Worm (Caenorhabditis elegans) whole organism, L3 larva: ENCODE results near the gene C50C3.12.

Experiments
- ceh-9 ChIP-seq: sonication (generic microtip); optimal IDR thresholded peaks from 2 replicates; lab custom pipeline; 2018; ENCODE audit warnings: missing biosample characterization, missing genetic modification characterization
- fkh-10 ChIP-seq: sonication (generic microtip); optimal IDR thresholded peaks from 2 replicates; lab custom pipeline; 2017; ENCODE audit warnings: missing biosample characterization, missing genetic modification reagents, missing genetic modification characterization
- lin-39 ChIP-seq: fragments of 150-350 bp; optimal IDR thresholded peaks from 2 replicates; lab custom pipeline; 2018; ENCODE audit warnings: missing biosample characterization, missing genetic modification reagents, missing genetic modification characterization
- nhr-12 ChIP-seq: fragments of 150-350 bp; optimal IDR thresholded peaks from 2 replicates; lab custom pipeline; 2014; ENCODE audit warnings: missing biosample characterization, missing genetic modification characterization
- nhr-23 ChIP-seq: fragments of 150-350 bp; optimal IDR thresholded peaks from 2 replicates; lab custom pipeline; 2014; ENCODE audit warnings: missing biosample characterization, missing genetic modification reagents, missing genetic modification characterization
- pha-4 ChIP-seq: fragments of 150-350 bp; optimal IDR thresholded peaks from 2 replicates; lab custom pipeline; 2014; ENCODE audit warnings: missing biosample characterization, missing genetic modification reagents, missing genetic modification characterization
- sea-2 ChIP-seq: fragments of 150-350 bp; sonication (generic microtip); optimal IDR thresholded peaks from 4 replicates; lab custom pipeline; 2014; ENCODE audit warnings: missing biosample characterization, missing genetic modification reagents, missing genetic modification characterization
- skn-1 ChIP-seq: fragments of 150-350 bp; optimal IDR thresholded peaks from 2 replicates; lab custom pipeline; 2014; ENCODE audit warnings: missing biosample characterization, missing genetic modification characterization
- unc-62 ChIP-seq: fragments of 150-350 bp; sonication (generic microtip); optimal IDR thresholded peaks from 4 replicates; lab custom pipeline; 2014; ENCODE audit warnings: missing biosample characterization, missing genetic modification reagents, missing genetic modification characterization
- zag-1 ChIP-seq: fragments of 150-350 bp; optimal IDR thresholded peaks from 2 replicates; lab custom pipeline; 2014; ENCODE audit warnings: missing biosample characterization, missing genetic modification characterization

ce11 chrIII:8190505-8190904, 14.1 kb downstream of the C50C3.12 start, which contains the start of gene C50C3.19:
- TF ChIP-seq pha-4 (tag; lab: Kevin White, UChicago) (no peak), lin-39 (tag; lab: Kevin White, UChicago) (no peak), unc-62 (no peak), ceh-9 (tag; lab: Kevin White, UChicago) (no peak), nhr-12 (tag; lab: Kevin White, UChicago) (no peak), sea-2 (GFP tag; lab: Kevin White, UChicago) (no peak), fkh-10 (no peak), zag-1 (no peak), skn-1 (tag; lab: Kevin White, UChicago) (no peak), nhr-23 (no peak)
